Worm (Caenorhabditis elegans): ENCODE data around the gene clec-163.

- TF ChIP-seq lsy-2 (tag; optimal IDR thresholded peaks at IDR 0.05) = no peak
- no peak for TF ChIP-seq pqm-1 (tag; optimal IDR thresholded peaks at IDR 0.05)
- no peak for TF ChIP-seq nhr-11 (tag; optimal IDR thresholded peaks at IDR 0.05)
- no peak for TF ChIP-seq ama-1 (optimal IDR thresholded peaks at IDR 0.05)
- no peak for TF ChIP-seq nhr-237 (tag; optimal IDR thresholded peaks at IDR 0.05)
- no peak for TF ChIP-seq zip-11 (GFP tag; IDR thresholded peaks at IDR 0.05)
- TF ChIP-seq dve-1 (tag; optimal IDR thresholded peaks at IDR 0.05; ENCODE audit: insufficient read depth) = no peak
- no peak for TF ChIP-seq ceh-20 (GFP tag; IDR thresholded peaks at IDR 0.05)
- no peak for TF ChIP-seq lin-15B (tag; optimal IDR thresholded peaks at IDR 0.05)
- TF ChIP-seq unc-62 (GFP tag; optimal IDR thresholded peaks at IDR 0.05 in 1 of 2) = no peak
- TF ChIP-seq unc-62 (tag; optimal IDR thresholded peaks at IDR 0.05) = no peak
- TF ChIP-seq jun-1 (tag; optimal IDR thresholded peaks at IDR 0.05) = no peak
- TF ChIP-seq nhr-76 (tag; optimal IDR thresholded peaks at IDR 0.05) = no peak
- TF ChIP-seq tra-1 (GFP tag; IDR thresholded peaks at IDR 0.05) = no peak
These were observed 11.1 kb upstream of the clec-163 start for ce11 chrIII:10783052-10783451.
